Worm (Caenorhabditis elegans) whole organism, L3 larva: Measurements from ENCODE around the gene akt-1.

Experiments used
- R02D3.7 ChIP-seq: fragments of 150-350 bp; optimal IDR thresholded peaks from 2 replicates; lab custom pipeline; 2014; ENCODE audit warnings: missing biosample characterization, missing genetic modification characterization
- ama-1 ChIP-seq: fragments of 150-350 bp; optimal IDR thresholded peaks from 2 replicates; lab custom pipeline; 2018
- ceh-16 ChIP-seq: sonication (generic microtip); optimal IDR thresholded peaks from 2 replicates; lab custom pipeline; 2017; ENCODE audit warnings: missing biosample characterization, missing genetic modification characterization
- ceh-28 ChIP-seq: fragments of 150-350 bp; optimal IDR thresholded peaks from 2 replicates; lab custom pipeline; 2014; ENCODE audit warnings: missing biosample characterization, missing genetic modification reagents, missing genetic modification characterization
- daf-12 ChIP-seq: fragments of 150-350 bp; optimal IDR thresholded peaks from 2 replicates; lab custom pipeline; 2014; ENCODE audit warnings: missing biosample characterization, missing genetic modification reagents, missing genetic modification characterization
- egl-5 ChIP-seq: fragments of 150-350 bp; optimal IDR thresholded peaks from 2 replicates; lab custom pipeline; 2017; ENCODE audit warnings: missing biosample characterization, missing genetic modification reagents, missing genetic modification characterization, inconsistent platforms
- elt-1 ChIP-seq: fragments of 150-350 bp; optimal IDR thresholded peaks from 2 replicates; lab custom pipeline; 2014; ENCODE audit warnings: missing biosample characterization, missing genetic modification characterization
- elt-2 ChIP-seq: sonication (generic microtip); optimal IDR thresholded peaks from 2 replicates; lab custom pipeline; 2016; ENCODE audit warnings: missing genetic modification reagents, mild to moderate bottlenecking, missing genetic modification characterization, missing compliant biosample characterization
- eor-1 ChIP-seq, 2 experiments: fragments of 150-350 bp; optimal IDR thresholded peaks; 2 replicates each; lab custom pipeline; 2014 to 2018; ENCODE audit warnings: missing biosample characterization in 2 of 2, missing genetic modification characterization in 2 of 2
- fkh-10 ChIP-seq: sonication (generic microtip); optimal IDR thresholded peaks from 2 replicates; lab custom pipeline; 2017; ENCODE audit warnings: missing biosample characterization, missing genetic modification reagents, missing genetic modification characterization
- fkh-2 ChIP-seq: fragments of 150-350 bp; optimal IDR thresholded peaks from 2 replicates; lab custom pipeline; 2014; ENCODE audit warnings: missing biosample characterization, missing genetic modification reagents, missing genetic modification characterization
- fos-1 ChIP-seq: fragments of 150-350 bp; optimal IDR thresholded peaks from 2 replicates; lab custom pipeline; 2014; ENCODE audit warnings: missing biosample characterization, missing genetic modification characterization
- hmg-11 ChIP-seq: sonication (generic microtip); optimal IDR thresholded peaks from 2 replicates; lab custom pipeline; 2016; ENCODE audit warnings: missing genetic modification characterization, missing compliant biosample characterization
- lin-15B ChIP-seq: fragments of 150-350 bp; optimal IDR thresholded peaks from 2 replicates; lab custom pipeline; 2014; ENCODE audit warnings: missing biosample characterization, missing genetic modification characterization
- lin-39 ChIP-seq: fragments of 150-350 bp; optimal IDR thresholded peaks from 2 replicates; lab custom pipeline; 2018; ENCODE audit warnings: missing biosample characterization, missing genetic modification reagents, missing genetic modification characterization
- lsy-12 ChIP-seq: sonication (generic microtip); optimal IDR thresholded peaks from 2 replicates; lab custom pipeline; 2016; ENCODE audit warnings: mild to moderate bottlenecking, missing genetic modification characterization, missing compliant biosample characterization
- mdl-1 ChIP-seq: fragments of 150-350 bp; optimal IDR thresholded peaks from 2 replicates; lab custom pipeline; 2014; ENCODE audit warnings: missing biosample characterization, missing genetic modification characterization
- mml-1 ChIP-seq: fragments of 150-350 bp; sonication (generic microtip); optimal IDR thresholded peaks from 3 replicates; lab custom pipeline; 2014; ENCODE audit warnings: missing biosample characterization, missing genetic modification characterization
- nfya-1 ChIP-seq: sonication (generic microtip); optimal IDR thresholded peaks from 2 replicates; lab custom pipeline; 2017; ENCODE audit warnings: missing genetic modification characterization, mild to moderate bottlenecking, missing compliant biosample characterization, antibody characterized with exemption, moderate library complexity; ENCODE audit not compliant: insufficient read depth
- nhr-12 ChIP-seq: fragments of 150-350 bp; optimal IDR thresholded peaks from 2 replicates; lab custom pipeline; 2014; ENCODE audit warnings: missing biosample characterization, missing genetic modification characterization
- nhr-23 ChIP-seq: fragments of 150-350 bp; optimal IDR thresholded peaks from 2 replicates; lab custom pipeline; 2014; ENCODE audit warnings: missing biosample characterization, missing genetic modification reagents, missing genetic modification characterization
- nhr-237 ChIP-seq: fragments of 150-350 bp; optimal IDR thresholded peaks from 2 replicates; lab custom pipeline; 2014; ENCODE audit warnings: missing biosample characterization, missing genetic modification characterization
- nhr-25 ChIP-seq: sonication (generic microtip); optimal IDR thresholded peaks from 2 replicates; lab custom pipeline; 2017; ENCODE audit warnings: missing biosample characterization, missing genetic modification characterization
- nhr-67 ChIP-seq: fragments of 150-350 bp; optimal IDR thresholded peaks from 2 replicates; lab custom pipeline; 2014; ENCODE audit warnings: missing biosample characterization, missing genetic modification characterization
- nhr-76 ChIP-seq: fragments of 150-350 bp; sonication (generic microtip); optimal IDR thresholded peaks from 5 replicates; lab custom pipeline; 2014; ENCODE audit warnings: missing biosample characterization, missing genetic modification characterization
- nhr-77 ChIP-seq: fragments of 150-350 bp; optimal IDR thresholded peaks from 2 replicates; lab custom pipeline; 2014; ENCODE audit warnings: missing biosample characterization, missing genetic modification characterization
- pha-4 ChIP-seq: fragments of 150-350 bp; optimal IDR thresholded peaks from 2 replicates; lab custom pipeline; 2014; ENCODE audit warnings: missing biosample characterization, missing genetic modification reagents, missing genetic modification characterization
- sea-2 ChIP-seq: fragments of 150-350 bp; sonication (generic microtip); optimal IDR thresholded peaks from 4 replicates; lab custom pipeline; 2014; ENCODE audit warnings: missing biosample characterization, missing genetic modification reagents, missing genetic modification characterization
- skn-1 ChIP-seq: fragments of 150-350 bp; optimal IDR thresholded peaks from 2 replicates; lab custom pipeline; 2014; ENCODE audit warnings: missing biosample characterization, missing genetic modification characterization
- snpc-4 ChIP-seq: fragments of 150-350 bp; optimal IDR thresholded peaks from 2 replicates; lab custom pipeline; 2014; ENCODE audit warnings: missing biosample characterization, missing genetic modification characterization
- unc-39 ChIP-seq: sonication (generic microtip); optimal IDR thresholded peaks from 4 replicates; lab custom pipeline; 2017; ENCODE audit warnings: missing biosample characterization, missing genetic modification characterization
- zag-1 ChIP-seq: fragments of 150-350 bp; optimal IDR thresholded peaks from 2 replicates; lab custom pipeline; 2014; ENCODE audit warnings: missing biosample characterization, missing genetic modification characterization
- ztf-4 ChIP-seq: fragments of 150-350 bp; optimal IDR thresholded peaks from 2 replicates; lab custom pipeline; 2014; ENCODE audit warnings: missing biosample characterization, missing genetic modification characterization

The akt-1 gene

DNA sequence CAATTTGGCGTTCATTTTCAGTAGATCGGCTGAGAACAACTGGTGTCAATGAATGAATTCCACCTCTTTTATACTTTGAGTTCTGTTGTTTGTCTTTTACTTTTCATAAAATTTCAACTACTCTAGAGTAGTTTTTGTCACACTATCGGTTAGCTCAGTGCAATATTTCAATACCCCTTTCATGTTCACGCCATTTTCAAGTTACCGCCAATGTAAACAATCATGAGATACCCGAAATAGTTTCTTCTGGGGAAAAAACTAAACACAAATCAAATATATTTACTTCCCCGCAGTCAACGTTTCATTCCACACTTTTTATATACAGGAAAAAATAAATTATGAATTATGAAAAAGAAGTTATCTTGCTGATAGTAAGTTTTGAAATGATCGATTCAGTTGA lies 20.3 kb upstream of the akt-1 start, which contains the start of gene fipr-4:
Gene fipr-4 (minus strand): TSS at position 101 of the 400 bp plus-strand sequence.
- TF ChIP-seq mml-1 (no peak), pha-4 (peak; percentile 42), skn-1 (tag; lab: Kevin White, UChicago) (no peak), elt-2 (no peak), fkh-2 (tag; lab: Kevin White, UChicago) (no peak), sea-2 (GFP tag; lab: Kevin White, UChicago) (no peak)

DNA sequence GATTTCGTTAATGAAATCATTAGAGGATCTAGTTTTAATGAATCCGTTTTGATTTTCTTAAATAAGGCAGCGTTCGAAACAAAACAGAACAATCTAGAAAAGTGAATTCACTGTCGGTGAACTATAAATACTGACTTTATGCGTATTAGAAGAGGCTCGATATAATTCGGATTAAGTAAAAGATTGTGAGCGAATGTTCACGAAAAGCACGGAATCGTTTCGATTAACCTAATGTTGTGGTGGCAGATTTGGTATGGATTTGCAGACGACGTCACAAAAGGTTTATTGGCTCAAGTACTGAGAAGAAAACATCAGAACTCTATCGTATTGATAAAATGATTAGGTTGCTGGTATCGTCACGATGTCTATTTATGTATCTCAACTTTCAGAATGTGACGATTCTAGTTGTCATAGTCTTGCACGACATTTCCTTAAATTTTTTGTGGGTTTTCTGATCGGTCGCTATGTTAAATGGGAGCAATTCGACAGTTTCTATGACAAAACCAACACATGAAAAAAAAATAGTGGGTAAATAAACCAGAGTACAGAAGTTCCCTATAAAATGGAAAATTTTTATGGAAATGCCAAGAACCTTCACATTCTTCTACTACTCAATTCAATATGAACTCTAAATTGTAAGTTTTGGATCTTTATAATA lies 19.4 kb upstream of the akt-1 start, which contains the start of the genes pyt-1 and fipr-7:
Gene pyt-1 (minus strand): TSS at position 101 of the 658 bp plus-strand sequence.
Gene fipr-7 (plus strand): TSS at position 608 of the 658 bp plus-strand sequence.
- TF ChIP-seq elt-1 (tag; lab: Kevin White, UChicago) (no peak), sea-2 (GFP tag; lab: Kevin White, UChicago) (no peak)

ce11 chrV:10230932-10231331 lies 17.8 kb upstream of the akt-1 start, which contains the start of gene fipr-6:
TSS of gene fipr-6 (plus strand) at chrV:10231232.
- no peak for TF ChIP-seq nhr-77 (tag; lab: Kevin White, UChicago)
- TF ChIP-seq fos-1 (tag; lab: Kevin White, UChicago), result no peak
- no peak for TF ChIP-seq nhr-23
- no peak for TF ChIP-seq nhr-25 (tag; lab: Kevin White, UChicago)
- no peak for TF ChIP-seq snpc-4

DNA sequence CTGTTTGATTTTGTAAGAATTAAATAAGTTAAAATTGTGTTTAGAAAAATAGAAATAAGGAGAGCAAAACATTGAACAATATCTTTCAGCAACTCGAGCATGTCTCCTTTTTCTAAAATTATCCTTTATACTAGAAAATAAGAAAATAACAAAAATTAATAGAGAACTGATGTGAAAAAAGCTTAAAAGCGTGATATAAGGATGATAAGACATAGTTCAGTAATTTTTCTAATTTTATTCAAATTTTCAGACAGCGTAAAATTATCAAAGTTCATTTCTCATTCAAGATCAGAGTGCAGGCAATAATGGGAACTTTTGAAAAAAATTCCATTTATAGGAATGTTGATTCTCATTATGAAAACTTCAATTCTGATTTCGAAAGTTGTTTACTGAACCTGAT lies 15.4 kb upstream of the akt-1 start, which contains the start of gene str-182:
Gene str-182 (minus strand): TSS at position 101 of the 400 bp plus-strand sequence.
- TF ChIP-seq nhr-12 (tag; lab: Kevin White, UChicago) (no peak), nhr-67 (tag; lab: Kevin White, UChicago) (no peak), eor-1 (tag; optimal IDR thresholded peaks at IDR 0.05; lab: Kevin White, UChicago) (no peak)

ce11 chrV:10237171-10237570 lies 11.5 kb upstream of the akt-1 start:
- TF ChIP-seq nhr-237 (tag; lab: Kevin White, UChicago) (no peak), elt-2 (no peak), unc-39 (no peak), mdl-1 (tag; lab: Kevin White, UChicago) (no peak), ztf-4 (no peak), skn-1 (tag; lab: Kevin White, UChicago) (no peak), R02D3.7 (tag; lab: Kevin White, UChicago) (no peak), nhr-76 (no peak), fkh-10 (GFP tag; lab: Kevin White, UChicago) (no peak), snpc-4 (no peak), egl-5 (tag; lab: Kevin White, UChicago) (no peak), ama-1 (lab: Kevin White, UChicago) (no peak), zag-1 (tag; lab: Kevin White, UChicago) (no peak), ceh-16 (tag; lab: Kevin White, UChicago) (no peak), pha-4 (no peak)

DNA sequence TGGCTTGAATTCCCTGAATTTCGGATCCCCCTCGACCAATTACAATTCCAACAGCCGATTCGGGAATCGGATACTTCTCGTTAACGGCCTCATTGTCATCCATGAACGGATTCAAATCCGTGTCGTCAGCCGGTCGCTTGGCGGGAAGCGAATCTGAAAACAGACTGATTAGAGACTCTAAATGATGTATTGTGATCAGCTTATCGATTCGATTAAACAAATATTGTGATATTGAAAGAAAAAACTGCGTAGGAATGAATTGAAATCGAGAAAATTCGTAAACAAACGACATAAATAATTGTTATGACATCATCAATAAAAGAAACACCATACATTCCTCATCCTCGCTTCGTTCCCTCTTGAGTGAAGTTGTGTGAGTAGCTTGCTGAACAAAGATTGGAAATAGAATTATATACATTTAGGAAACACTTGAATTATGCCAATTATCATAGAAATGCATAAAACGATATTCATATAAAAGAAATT lies 10.7 kb upstream of the akt-1 start:
- peak; percentile 6 for TF ChIP-seq ama-1 (lab: Kevin White, UChicago)
- TF ChIP-seq lsy-12 (tag; lab: Kevin White, UChicago), result no peak

- TF ChIP-seq nfya-1 (tag; lab: Kevin White, UChicago) (peak; percentile 50), lin-15B (tag; lab: Kevin White, UChicago) (peak; percentile 73), ceh-28 (tag; lab: Kevin White, UChicago) (no peak), lin-39 (tag; lab: Kevin White, UChicago) (peak; percentile 61), ama-1 (lab: Kevin White, UChicago) (peak; percentile 39), hmg-11 (peak; percentile 9), elt-2 (peak; percentile 2), pha-4 (peak; percentile 6), daf-12 (tag; lab: Kevin White, UChicago) (no peak), mml-1 (no peak)
Observed at ce11 chrV:10238665-10239064, 10.0 kb upstream of the akt-1 start, which contains the start of gene fubl-1. TSS of gene fubl-1 (minus strand) at chrV:10238866.
